Worm (Caenorhabditis elegans): Measurements from ENCODE around the gene Y17D7B.4.

- TF ChIP-seq ceh-13 (GFP tag; optimal IDR thresholded peaks at IDR 0.05) = no peak
- no peak for TF ChIP-seq aly-1 (tag; optimal IDR thresholded peaks at IDR 0.05)
- no peak for TF ChIP-seq hmg-4 (GFP tag; optimal IDR thresholded peaks at IDR 0.05)
- TF ChIP-seq ceh-36 (tag; optimal IDR thresholded peaks at IDR 0.05) = no peak
- TF ChIP-seq scrt-1 (GFP tag; IDR thresholded peaks at IDR 0.05) = no peak
- no peak for TF ChIP-seq ama-1 (optimal IDR thresholded peaks at IDR 0.05)
- TF ChIP-seq B0310.2 (tag; optimal IDR thresholded peaks at IDR 0.05) = no peak
- no peak for TF ChIP-seq sea-1 (GFP tag; conservative IDR thresholded peaks at IDR 0.05)
- no peak for TF ChIP-seq flt-1 (GFP tag; IDR thresholded peaks at IDR 0.05)
Observed at ce11 chrV:18737646-18738045, 38.8 kb downstream of the Y17D7B.4 start.

Measured in whole organism, early embryonic.